Worm (Caenorhabditis elegans) whole organism, L2 larva: ENCODE data around the gene Y39A3CL.3.

ENCODE experiments used
- ZK546.5 ChIP-seq: sonication (generic microtip); optimal IDR thresholded peaks from 2 replicates; lab custom pipeline; 2017; ENCODE audit warnings: missing biosample characterization, missing genetic modification characterization
- aly-2 ChIP-seq: fragments of 150-350 bp; optimal IDR thresholded peaks from 2 replicates; lab custom pipeline; 2014; ENCODE audit warnings: missing biosample characterization, missing genetic modification characterization
- ama-1 ChIP-seq: fragments of 150-350 bp; optimal IDR thresholded peaks from 2 replicates; lab custom pipeline; 2018; ENCODE audit warnings: inconsistent platforms
- dmd-4 ChIP-seq: sonication (generic microtip); optimal IDR thresholded peaks from 2 replicates; lab custom pipeline; 2017; ENCODE audit warnings: missing biosample characterization, missing genetic modification characterization
- elt-1 ChIP-seq: fragments of 150-350 bp; optimal IDR thresholded peaks from 2 replicates; lab custom pipeline; 2014; ENCODE audit warnings: missing biosample characterization, missing genetic modification characterization
- elt-3 ChIP-seq: sonication (generic microtip); optimal IDR thresholded peaks from 2 replicates; lab custom pipeline; 2017; ENCODE audit warnings: missing biosample characterization, missing genetic modification characterization
- lin-39 ChIP-seq: fragments of 150-350 bp; optimal IDR thresholded peaks from 2 replicates; lab custom pipeline; 2014; ENCODE audit warnings: missing biosample characterization, missing genetic modification reagents, missing genetic modification characterization
- nhr-11 ChIP-seq: fragments of 150-350 bp; optimal IDR thresholded peaks from 2 replicates; lab custom pipeline; 2014; ENCODE audit warnings: missing biosample characterization, missing genetic modification characterization
- nhr-237 ChIP-seq: fragments of 150-350 bp; optimal IDR thresholded peaks from 2 replicates; lab custom pipeline; 2014; ENCODE audit warnings: missing biosample characterization, missing genetic modification characterization
- nhr-77 ChIP-seq: fragments of 150-350 bp; optimal IDR thresholded peaks from 2 replicates; lab custom pipeline; 2014; ENCODE audit warnings: missing biosample characterization, missing genetic modification characterization
- ztf-11 ChIP-seq: sonication (generic microtip); optimal IDR thresholded peaks from 2 replicates; lab custom pipeline; 2017; ENCODE audit warnings: missing biosample characterization, missing genetic modification characterization

DNA sequence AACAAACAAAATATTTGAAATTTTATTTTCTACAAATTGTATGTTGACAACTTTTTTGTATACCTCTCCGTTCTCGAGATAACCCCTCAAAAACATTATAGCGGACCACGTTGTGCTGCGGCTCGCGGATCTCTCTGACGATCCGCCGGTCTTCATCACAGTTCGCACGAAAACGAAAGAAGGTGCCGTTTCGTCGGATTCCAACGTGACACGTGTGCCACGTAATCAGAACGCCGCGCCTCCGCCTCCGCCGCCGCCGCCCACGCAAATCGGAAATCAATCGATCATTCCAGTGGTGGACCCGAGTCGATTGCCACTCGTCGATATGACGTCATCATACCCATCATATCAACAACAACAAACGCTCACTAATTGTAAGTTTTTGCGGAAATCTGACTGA, 21.8 kb downstream of the Y39A3CL.3 start:
- no peak for TF ChIP-seq elt-3 (tag; lab: Kevin White, UChicago)
- no peak for TF ChIP-seq ama-1 (lab: Kevin White, UChicago)
- TF ChIP-seq aly-2 (tag; lab: Kevin White, UChicago) = no peak
- TF ChIP-seq dmd-4 (tag; lab: Kevin White, UChicago) = no peak
- TF ChIP-seq nhr-77 (tag; lab: Kevin White, UChicago) = no peak
- TF ChIP-seq nhr-237 = no peak
- TF ChIP-seq ztf-11 = no peak
- TF ChIP-seq nhr-11 (tag; lab: Kevin White, UChicago) = no peak
- no peak for TF ChIP-seq lin-39 (tag; lab: Kevin White, UChicago)
- TF ChIP-seq ZK546.5 (tag; lab: Kevin White, UChicago) = no peak
- TF ChIP-seq elt-1 = no peak
